Fruit fly (Drosophila melanogaster) whole organism, embryonic: Measurements from ENCODE around the gene CG1703.

Experiments used
- Bdp1 ChIP-seq: fragments of 200-800 bp; sonication (Bioruptor generic); optimal IDR thresholded peaks from 3 replicates; lab custom pipeline; 2016; ENCODE audit warnings: missing biosample characterization, missing genetic modification characterization
- CG10274 ChIP-seq: fragments of 200-800 bp; sonication (Bioruptor generic); optimal IDR thresholded peaks from 3 replicates; lab custom pipeline; 2017; ENCODE audit warnings: missing biosample characterization, mild to moderate bottlenecking, missing genetic modification characterization
- CG10431 ChIP-seq: fragments of 200-800 bp; sonication (Bioruptor generic); optimal IDR thresholded peaks from 3 replicates; lab custom pipeline; 2018; ENCODE audit warnings: missing biosample characterization, mild to moderate bottlenecking, missing genetic modification characterization
- CG10959 ChIP-seq: fragments of 200-800 bp; sonication (Bioruptor generic); IDR thresholded peaks from 2 replicates; pipeline ENCODE4 v1.3.6; 2022; ENCODE audit warnings: missing biosample characterization, missing genetic modification characterization
- CG11247 ChIP-seq: fragments of 200-800 bp; sonication (Bioruptor generic); IDR thresholded peaks from 2 replicates; pipeline ENCODE4 v1.3.6; 2022; ENCODE audit warnings: missing biosample characterization, missing genetic modification characterization
- CG11398 ChIP-seq: fragments of 200-800 bp; sonication (Bioruptor generic); optimal IDR thresholded peaks from 2 replicates; lab custom pipeline; 2016; ENCODE audit warnings: missing biosample characterization, missing genetic modification characterization
- CG12236 ChIP-seq: fragments of 200-800 bp; sonication (Bioruptor generic); optimal IDR thresholded peaks from 2 replicates; lab custom pipeline; 2016; ENCODE audit warnings: missing biosample characterization, missing genetic modification characterization
- CG13894 ChIP-seq: fragments of 200-800 bp; sonication (Bioruptor generic); optimal IDR thresholded peaks from 3 replicates; lab custom pipeline; 2018; ENCODE audit warnings: missing biosample characterization, mild to moderate bottlenecking, missing genetic modification characterization, moderate library complexity
- CG15479 ChIP-seq: fragments of 200-800 bp; sonication (Bioruptor generic); optimal IDR thresholded peaks from 3 replicates; lab custom pipeline; 2019; ENCODE audit warnings: missing biosample characterization, mild to moderate bottlenecking, missing genetic modification characterization, moderate library complexity
- CG16813 ChIP-seq: fragments of 200-800 bp; sonication (Bioruptor generic); IDR thresholded peaks from 3 replicates; pipeline ENCODE4 v1.3.6; 2022; ENCODE audit warnings: missing biosample characterization, missing genetic modification characterization; ENCODE audit not compliant: partially characterized antibody
- CG17361 ChIP-seq: fragments of 200-800 bp; sonication (Bioruptor generic); IDR thresholded peaks from 3 replicates; pipeline ENCODE4 v1.3.6; 2022; ENCODE audit warnings: missing biosample characterization, missing genetic modification characterization
- CG17385 ChIP-seq: fragments of 200-800 bp; sonication (Bioruptor generic); optimal IDR thresholded peaks from 3 replicates; lab custom pipeline; 2018; ENCODE audit warnings: missing biosample characterization, mild to moderate bottlenecking, missing genetic modification characterization
- CG18476 ChIP-seq: fragments of 200-800 bp; sonication (Bioruptor generic); optimal IDR thresholded peaks from 2 replicates; lab custom pipeline; 2016; ENCODE audit warnings: missing biosample characterization, mild to moderate bottlenecking, missing genetic modification characterization
- CG34422 ChIP-seq: fragments of 200-800 bp; sonication (Bioruptor generic); IDR thresholded peaks from 3 replicates; pipeline ENCODE4 v1.3.6; 2022; ENCODE audit warnings: missing biosample characterization, missing genetic modification characterization
- CG5245 ChIP-seq: fragments of 200-800 bp; sonication (Bioruptor generic); optimal IDR thresholded peaks from 3 replicates; lab custom pipeline; 2016; ENCODE audit warnings: missing biosample characterization, missing genetic modification characterization
- CG6854 ChIP-seq: fragments of 200-800 bp; sonication (Bioruptor generic); optimal IDR thresholded peaks from 3 replicates; lab custom pipeline; 2017; ENCODE audit warnings: missing biosample characterization, mild to moderate bottlenecking, missing genetic modification characterization
- CG7745 ChIP-seq: fragments of 200-800 bp; sonication (Bioruptor generic); optimal IDR thresholded peaks from 2 replicates; lab custom pipeline; 2018; ENCODE audit warnings: missing biosample characterization, mild to moderate bottlenecking, missing genetic modification characterization, moderate library complexity
- Dbx ChIP-seq: fragments of 200-800 bp; sonication (Bioruptor generic); IDR thresholded peaks from 3 replicates; pipeline ENCODE4 v1.3.6; 2022; ENCODE audit warnings: missing biosample characterization, missing genetic modification characterization
- Dip2 ChIP-seq: fragments of 200-800 bp; sonication (Bioruptor generic); IDR thresholded peaks from 2 replicates; pipeline ENCODE4 v1.3.6; 2022; ENCODE audit warnings: missing biosample characterization, missing genetic modification characterization
- Doc3 ChIP-seq: fragments of 200-800 bp; sonication (Bioruptor generic); IDR thresholded peaks from 3 replicates; pipeline ENCODE4 v1.3.6; 2022; ENCODE audit warnings: missing biosample characterization, missing genetic modification characterization; ENCODE audit not compliant: partially characterized antibody
- HLH4C ChIP-seq: fragments of 200-800 bp; sonication (Bioruptor generic); IDR thresholded peaks from 3 replicates; pipeline ENCODE4 v1.3.6; 2022; ENCODE audit warnings: missing biosample characterization, missing genetic modification characterization; ENCODE audit not compliant: partially characterized antibody
- Hr51 ChIP-seq, 2 experiments: fragments of 200-800 bp; sonication (Bioruptor generic); optimal IDR thresholded peaks; 2 replicates in 1 of 2; 3 replicates in 1 of 2; lab custom pipeline; 2016 to 2018; ENCODE audit warnings: missing biosample characterization in 2 of 2, missing genetic modification characterization in 2 of 2, mild to moderate bottlenecking in 1 of 2, moderate library complexity in 1 of 2
- MESR4 ChIP-seq: fragments of 200-800 bp; sonication (Bioruptor generic); optimal IDR thresholded peaks from 2 replicates; lab custom pipeline; 2018; ENCODE audit warnings: missing biosample characterization, mild to moderate bottlenecking, missing genetic modification characterization, moderate library complexity
- Max ChIP-seq: fragments of 200-800 bp; sonication (Bioruptor generic); optimal IDR thresholded peaks from 2 replicates; lab custom pipeline; 2016; ENCODE audit warnings: missing biosample characterization, mild to moderate bottlenecking, missing genetic modification characterization
- Oaz ChIP-seq: fragments of 200-800 bp; sonication (Bioruptor generic); IDR thresholded peaks from 2 replicates; pipeline ENCODE4 v1.3.6; 2022; ENCODE audit warnings: missing biosample characterization, missing genetic modification characterization
- ab ChIP-seq: fragments of 200-800 bp; sonication (Bioruptor generic); optimal IDR thresholded peaks from 2 replicates; lab custom pipeline; 2016; ENCODE audit warnings: missing biosample characterization, missing genetic modification characterization
- al ChIP-seq: fragments of 200-800 bp; sonication (Bioruptor generic); IDR thresholded peaks from 2 replicates; pipeline ENCODE4 v1.3.6; 2022; ENCODE audit warnings: missing biosample characterization, missing genetic modification characterization
- aop ChIP-seq: fragments of 200-800 bp; sonication (Bioruptor generic); IDR thresholded peaks from 2 replicates; pipeline ENCODE4 v1.3.6; 2022; ENCODE audit warnings: missing biosample characterization, missing genetic modification characterization
- ara ChIP-seq: fragments of 200-800 bp; sonication (Bioruptor generic); IDR thresholded peaks from 2 replicates; pipeline ENCODE4 v1.3.6; 2022; ENCODE audit warnings: missing biosample characterization, missing genetic modification characterization
- ash1 ChIP-seq: fragments of 200-800 bp; sonication (Bioruptor generic); optimal IDR thresholded peaks from 2 replicates; lab custom pipeline; 2018; ENCODE audit warnings: missing biosample characterization, mild to moderate bottlenecking, missing genetic modification characterization
- bowl ChIP-seq: fragments of 200-800 bp; sonication (Bioruptor generic); IDR thresholded peaks from 2 replicates; pipeline ENCODE4 v1.3.6; 2022; ENCODE audit warnings: missing biosample characterization, missing genetic modification characterization
- bsh ChIP-seq, 2 experiments: fragments of 200-800 bp; sonication (Bioruptor generic); optimal IDR thresholded peaks; 2 replicates each; lab custom pipeline; 2017 to 2018; ENCODE audit warnings: mild to moderate bottlenecking in 2 of 2, missing biosample characterization in 2 of 2, missing genetic modification characterization in 2 of 2, moderate library complexity in 1 of 2
- chn ChIP-seq: fragments of 200-800 bp; sonication (Bioruptor generic); optimal IDR thresholded peaks from 2 replicates; lab custom pipeline; 2016; ENCODE audit warnings: missing biosample characterization, missing genetic modification characterization
- emc ChIP-seq: fragments of 200-800 bp; sonication (Bioruptor generic); optimal IDR thresholded peaks from 2 replicates; lab custom pipeline; 2016; ENCODE audit warnings: missing biosample characterization, missing genetic modification characterization
- fd102C ChIP-seq: fragments of 200-800 bp; sonication (Bioruptor generic); optimal IDR thresholded peaks from 2 replicates; lab custom pipeline; 2018; ENCODE audit warnings: missing biosample characterization, mild to moderate bottlenecking, missing genetic modification characterization, moderate library complexity
- fd96Cb ChIP-seq: fragments of 200-800 bp; sonication (Bioruptor generic); optimal IDR thresholded peaks from 2 replicates; lab custom pipeline; 2018; ENCODE audit warnings: missing biosample characterization, mild to moderate bottlenecking, missing genetic modification characterization, moderate library complexity
- ftz-f1 ChIP-seq: fragments of 200-800 bp; sonication (Bioruptor generic); optimal IDR thresholded peaks from 2 replicates; lab custom pipeline; 2016; ENCODE audit warnings: missing biosample characterization, missing genetic modification characterization
- gcm ChIP-seq: fragments of 200-800 bp; sonication (Bioruptor generic); optimal IDR thresholded peaks from 2 replicates; lab custom pipeline; 2019; ENCODE audit warnings: missing biosample characterization, mild to moderate bottlenecking, missing genetic modification characterization, moderate library complexity
- gem ChIP-seq: fragments of 200-800 bp; sonication (Bioruptor generic); optimal IDR thresholded peaks from 2 replicates; lab custom pipeline; 2019; ENCODE audit warnings: missing biosample characterization, mild to moderate bottlenecking, missing genetic modification characterization, moderate library complexity
- grn ChIP-seq: fragments of 200-800 bp; sonication (Bioruptor generic); optimal IDR thresholded peaks from 3 replicates; lab custom pipeline; 2017; ENCODE audit warnings: missing biosample characterization, missing genetic modification characterization
- lola ChIP-seq, 3 experiments: fragments of >200 bp in 2 of 3; fragments of 200-800 bp in 1 of 3; sonication (Bioruptor generic) in 1 of 3; optimal IDR thresholded peaks; 2 replicates each; lab custom pipeline; 2017 to 2019; ENCODE audit warnings: missing biosample characterization in 3 of 3, missing genetic modification characterization in 3 of 3, mild to moderate bottlenecking in 1 of 3, moderate library complexity in 1 of 3
- oc ChIP-seq: fragments of 200-800 bp; sonication (Bioruptor generic); optimal IDR thresholded peaks from 2 replicates; lab custom pipeline; 2018; ENCODE audit warnings: missing biosample characterization, mild to moderate bottlenecking, missing genetic modification characterization, moderate library complexity
- pb ChIP-seq: fragments of 200-800 bp; sonication (Bioruptor generic); optimal IDR thresholded peaks from 3 replicates; lab custom pipeline; 2016; ENCODE audit warnings: missing biosample characterization, missing genetic modification characterization
- phol ChIP-seq: fragments of 200-800 bp; sonication (Bioruptor generic); optimal IDR thresholded peaks from 3 replicates; lab custom pipeline; 2018; ENCODE audit warnings: missing biosample characterization, mild to moderate bottlenecking, missing genetic modification characterization, moderate library complexity
- row ChIP-seq: fragments of 200-800 bp; sonication (Bioruptor generic); IDR thresholded peaks from 3 replicates; pipeline ENCODE4 v1.3.6; 2022; ENCODE audit warnings: missing biosample characterization, missing genetic modification characterization
- run ChIP-seq: fragments of 200-800 bp; sonication (Bioruptor generic); optimal IDR thresholded peaks from 3 replicates; lab custom pipeline; 2018; ENCODE audit warnings: missing biosample characterization, mild to moderate bottlenecking, missing genetic modification characterization
- sug ChIP-seq: fragments of 200-800 bp; optimal IDR thresholded peaks from 2 replicates; lab custom pipeline; 2019; ENCODE audit warnings: missing biosample characterization, mild to moderate bottlenecking, missing genetic modification characterization, moderate library complexity
- trem ChIP-seq: fragments of 200-800 bp; optimal IDR thresholded peaks from 3 replicates; lab custom pipeline; 2019; ENCODE audit warnings: missing biosample characterization, mild to moderate bottlenecking, missing genetic modification characterization, moderate library complexity
- tx ChIP-seq: fragments of 200-800 bp; sonication (Bioruptor generic); optimal IDR thresholded peaks from 2 replicates; lab custom pipeline; 2016; ENCODE audit warnings: missing biosample characterization, missing genetic modification characterization
- wor ChIP-seq: fragments of 200-800 bp; sonication (Bioruptor generic); IDR thresholded peaks from 2 replicates; pipeline ENCODE4 v1.3.6; 2022; ENCODE audit warnings: missing biosample characterization, missing genetic modification characterization

Gene CG1703

DNA sequence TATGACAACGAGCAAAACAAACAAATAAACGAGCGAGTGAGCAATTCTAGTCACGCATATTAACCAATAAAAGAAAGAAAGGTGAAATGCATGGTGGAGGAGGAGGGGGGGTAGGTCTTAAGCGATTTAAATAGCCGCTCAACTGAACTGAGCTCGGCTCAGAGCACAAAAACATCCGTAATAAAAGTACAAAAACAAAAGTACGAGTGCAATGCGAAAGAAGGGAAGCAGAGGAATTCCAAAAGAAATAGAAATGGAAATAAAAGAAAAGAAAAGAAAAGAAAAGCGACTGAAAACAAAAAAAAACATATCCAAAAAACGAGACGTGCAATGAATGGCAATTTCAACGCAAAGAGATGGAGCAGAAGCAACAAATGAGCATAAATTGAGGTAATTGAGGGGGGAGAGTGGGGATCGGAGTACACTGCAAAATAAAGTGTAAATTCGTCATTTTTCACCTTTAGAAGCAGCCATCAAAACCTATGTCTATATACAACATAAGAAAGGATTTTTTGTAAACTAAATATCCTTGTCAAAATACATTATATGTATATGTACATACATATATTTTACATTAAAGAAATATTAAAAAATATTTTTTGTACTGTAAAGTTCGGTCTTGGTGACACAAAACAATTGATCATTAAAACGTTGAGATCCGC, 46.6 kb downstream of the CG1703 start (continued):
- no peak for TF ChIP-seq CG34422 (GFP tag; lab: Robert Waterston, UW)
- TF ChIP-seq ash1, result no peak
- TF ChIP-seq Hr51 (GFP tag; optimal IDR thresholded peaks at IDR 0.05; lab: Kevin White, UChicago), result peak in 1 of 2 experiments; percentile 40
- no peak for TF ChIP-seq Bdp1
- no peak for TF ChIP-seq aop (GFP tag; lab: Robert Waterston, UW)
- no peak for TF ChIP-seq emc (GFP tag; lab: Kevin White, UChicago)
- TF ChIP-seq al (GFP tag; lab: Robert Waterston, UW), result no peak
- no peak for TF ChIP-seq Max (GFP tag; lab: Kevin White, UChicago)
- no peak for TF ChIP-seq CG11398 (GFP tag; lab: Kevin White, UChicago)
- no peak for TF ChIP-seq CG12236 (GFP tag; lab: Kevin White, UChicago)
- peak; percentile 65 for TF ChIP-seq gem (tag; lab: Kevin White, UChicago)
- TF ChIP-seq phol (tag; lab: Kevin White, UChicago), result peak; percentile 57
- no peak for TF ChIP-seq CG18476 (GFP tag; lab: Kevin White, UChicago)
- peak; percentile 12 for TF ChIP-seq oc (tag; lab: Kevin White, UChicago)
- no peak for TF ChIP-seq bowl (GFP tag; lab: Robert Waterston, UW)
- TF ChIP-seq CG5245 (GFP tag; lab: Kevin White, UChicago), result no peak
- TF ChIP-seq CG17385 (GFP tag; lab: Kevin White, UChicago), result peak; percentile 6
- no peak for TF ChIP-seq gcm
- peak in 1 of 3 experiments; percentile 22 for TF ChIP-seq lola (GFP tag; optimal IDR thresholded peaks at IDR 0.05; lab: Kevin White, UChicago)
- TF ChIP-seq ara (GFP tag; lab: Robert Waterston, UW), result no peak
- TF ChIP-seq CG17361 (GFP tag; lab: Robert Waterston, UW), result no peak
- TF ChIP-seq bsh (GFP tag; optimal IDR thresholded peaks at IDR 0.05; lab: Kevin White, UChicago), result peak in 1 of 2 experiments; percentile 67
- TF ChIP-seq row (GFP tag; lab: Robert Waterston, UW), result peak; percentile 31; the same call in 1 of the 3 replicates
- TF ChIP-seq run (tag; lab: Kevin White, UChicago), result no peak
- no peak for TF ChIP-seq ab (GFP tag; lab: Kevin White, UChicago)
- no peak for TF ChIP-seq sug
- TF ChIP-seq fd96Cb (tag; lab: Kevin White, UChicago), result peak; percentile 41
- 0 out of 2 replicates have a peak, but pooled peaks have one; percentile 15 for TF ChIP-seq wor
- TF ChIP-seq Oaz (GFP tag; lab: Robert Waterston, UW), result no peak
- TF ChIP-seq CG15479 (GFP tag; lab: Kevin White, UChicago), result no peak
- TF ChIP-seq CG10274 (GFP tag; lab: Kevin White, UChicago), result no peak
- TF ChIP-seq grn (GFP tag; lab: Kevin White, UChicago), result no peak
- TF ChIP-seq MESR4 (GFP tag; lab: Kevin White, UChicago), result no peak
- TF ChIP-seq Dbx (GFP tag; lab: Robert Waterston, UW), result no peak
- no peak for TF ChIP-seq CG10431 (GFP tag; lab: Kevin White, UChicago)
- TF ChIP-seq Doc3 (GFP tag; lab: Robert Waterston, UW), result no peak
- TF ChIP-seq ftz-f1 (GFP tag; lab: Kevin White, UChicago), result no peak
- TF ChIP-seq CG10959 (GFP tag; lab: Robert Waterston, UW), result no peak
- no peak for TF ChIP-seq CG13894 (tag; lab: Kevin White, UChicago)
- no peak for TF ChIP-seq CG7745 (tag; lab: Kevin White, UChicago)
- TF ChIP-seq chn (GFP tag; lab: Kevin White, UChicago), result no peak
- no peak for TF ChIP-seq CG6854 (GFP tag; lab: Kevin White, UChicago)
- TF ChIP-seq Dip2 (GFP tag; lab: Robert Waterston, UW), result no peak
- TF ChIP-seq tx, result no peak
- TF ChIP-seq CG16813, result no peak
- TF ChIP-seq fd102C (GFP tag; lab: Kevin White, UChicago), result no peak
- TF ChIP-seq trem (tag; lab: Kevin White, UChicago), result peak; percentile 28
- TF ChIP-seq pb (GFP tag; lab: Kevin White, UChicago), result no peak
- no peak for TF ChIP-seq HLH4C (GFP tag; lab: Robert Waterston, UW)
- TF ChIP-seq CG11247 (GFP tag; lab: Robert Waterston, UW), result no peak
